Fruit fly (Drosophila melanogaster): ENCODE measurements around the gene Dpck.

Dpck gene

DNA sequence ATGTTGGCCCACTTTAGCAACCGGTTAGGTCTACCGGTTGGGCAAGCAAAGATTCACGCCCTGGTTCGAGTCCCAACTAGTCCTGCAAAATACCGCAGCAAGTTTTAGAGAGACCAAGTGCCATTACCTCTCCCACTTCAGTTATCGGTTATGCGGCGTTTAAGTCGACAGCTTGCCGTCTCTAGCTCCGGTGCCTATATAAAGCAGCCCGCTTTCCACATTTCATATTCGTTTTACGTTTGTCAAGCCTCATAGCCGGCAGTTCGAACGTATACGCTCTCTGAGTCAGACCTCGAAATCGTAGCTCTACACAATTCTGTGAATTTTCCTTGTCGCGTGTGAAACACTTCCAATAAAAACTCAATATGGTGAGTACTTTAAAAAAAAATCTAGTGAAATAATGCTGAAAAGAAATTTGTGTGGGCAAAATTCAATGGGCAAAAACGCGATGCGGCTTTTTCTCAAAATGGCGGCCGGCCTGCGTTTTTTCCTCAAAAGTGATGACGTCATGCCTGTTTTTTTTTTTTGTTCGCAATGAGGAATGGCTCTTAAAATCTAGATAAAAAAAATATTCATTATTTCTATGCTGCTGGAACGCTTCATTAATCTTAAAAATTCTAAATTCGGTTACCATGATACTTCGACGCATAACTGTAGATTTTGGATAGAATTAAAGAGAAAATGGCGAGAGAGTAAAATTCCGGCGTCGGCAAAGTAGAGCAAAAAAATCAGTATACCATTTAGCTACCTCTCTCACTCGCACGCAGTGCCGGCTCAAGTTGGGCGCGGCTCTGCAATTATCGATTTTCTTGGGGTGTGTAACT is 4.6 kb downstream of the Dpck start, which contains the start of gene alphaTub84B:
Gene alphaTub84B, plus strand, starts transcription at position 223 of the 824 bp plus-strand sequence.
- TF ChIP-seq CG32264 (GFP tag; optimal IDR thresholded peaks at IDR 0.05) (no peak), tai (GFP tag; optimal IDR thresholded peaks at IDR 0.05) (no peak), Hnf4 (GFP tag; optimal IDR thresholded peaks at IDR 0.05) (peak; percentile 91), Vsx2 (GFP tag; optimal IDR thresholded peaks at IDR 0.05; ENCODE audit: partially characterized antibody) (no peak), OdsH (GFP tag; optimal IDR thresholded peaks at IDR 0.05) (peak; percentile 66), GATAd (GFP tag; optimal IDR thresholded peaks at IDR 0.05) (no peak), N (GFP tag; optimal IDR thresholded peaks at IDR 0.05) (no peak), Dfd (GFP tag; optimal IDR thresholded peaks at IDR 0.05) (no peak), h (GFP tag; optimal IDR thresholded peaks at IDR 0.05) (peak; percentile 86), Hr78 (GFP tag; optimal IDR thresholded peaks at IDR 0.05) (no peak), dl (GFP tag; optimal IDR thresholded peaks at IDR 0.05; ENCODE audit: insufficient read depth in 1 of 2, partially characterized antibody in 2 of 2) (peak; percentile 9 to 27), lola (GFP tag; optimal IDR thresholded peaks at IDR 0.05) (no peak), usp (GFP tag; optimal IDR thresholded peaks at IDR 0.05) (no peak), pan (optimal IDR thresholded peaks at IDR 0.05) (no peak), CG9705 (GFP tag; optimal IDR thresholded peaks at IDR 0.05) (no peak), foxo (GFP tag; optimal IDR thresholded peaks at IDR 0.05) (peak in 1 of 2 experiments; percentile 71), rgr (GFP tag; optimal IDR thresholded peaks at IDR 0.05) (peak; percentile 74), Jra (GFP tag; optimal IDR thresholded peaks at IDR 0.05) (peak; percentile 86), br (GFP tag; optimal IDR thresholded peaks at IDR 0.05) (peak; percentile 78), psq (GFP tag; optimal IDR thresholded peaks at IDR 0.05) (peak; percentile 48), CrebA (GFP tag; optimal IDR thresholded peaks at IDR 0.05; ENCODE audit: borderline replicate concordance) (no peak), jim (GFP tag; optimal IDR thresholded peaks at IDR 0.05) (peak; percentile 84), Dif (GFP tag; optimal IDR thresholded peaks at IDR 0.05; ENCODE audit: partially characterized antibody) (peak; percentile 87), Rel (GFP tag; optimal IDR thresholded peaks at IDR 0.05) (no peak), Rel (tag; optimal IDR thresholded peaks at IDR 0.05) (peak; percentile 88), sv (GFP tag; optimal IDR thresholded peaks at IDR 0.05) (peak; percentile 52), dsf (GFP tag; optimal IDR thresholded peaks at IDR 0.05; ENCODE audit: borderline replicate concordance) (no peak), woc (GFP tag; optimal IDR thresholded peaks at IDR 0.05) (peak; percentile 42), sage (GFP tag; optimal IDR thresholded peaks at IDR 0.05) (peak; percentile 55), Sp1 (GFP tag; optimal IDR thresholded peaks at IDR 0.05) (peak; percentile 76), Abd-B (GFP tag; optimal IDR thresholded peaks at IDR 0.05) (no peak), HLH106 (tag; optimal IDR thresholded peaks at IDR 0.05) (peak; percentile 19), Mio (GFP tag; optimal IDR thresholded peaks at IDR 0.05) (no peak), dmrt93B (GFP tag; optimal IDR thresholded peaks at IDR 0.05) (no peak), ey (GFP tag; optimal IDR thresholded peaks at IDR 0.05) (peak; percentile 29), fru (GFP tag; optimal IDR thresholded peaks at IDR 0.05) (peak; percentile 70), Hr83 (GFP tag; optimal IDR thresholded peaks at IDR 0.05; ENCODE audit: poor library complexity, severe bottlenecking) (peak; percentile 94), brk (GFP tag; optimal IDR thresholded peaks at IDR 0.05) (peak; percentile 21), Myc (optimal IDR thresholded peaks at IDR 0.05) (peak; percentile 59)

DNA sequence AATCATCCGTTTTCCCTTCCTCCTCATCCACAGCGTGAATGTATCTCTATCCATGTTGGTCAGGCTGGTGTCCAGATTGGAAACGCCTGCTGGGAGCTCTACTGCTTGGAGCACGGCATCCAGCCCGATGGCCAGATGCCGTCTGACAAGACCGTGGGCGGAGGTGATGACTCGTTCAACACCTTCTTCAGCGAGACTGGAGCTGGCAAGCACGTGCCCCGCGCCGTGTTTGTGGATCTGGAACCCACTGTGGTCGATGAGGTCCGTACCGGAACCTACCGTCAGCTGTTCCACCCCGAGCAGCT is 5.2 kb downstream of the Dpck start:
- TF ChIP-seq CrebA (GFP tag; optimal IDR thresholded peaks at IDR 0.05; ENCODE audit: borderline replicate concordance) (no peak), usp (GFP tag; optimal IDR thresholded peaks at IDR 0.05) (no peak), GATAd (GFP tag; optimal IDR thresholded peaks at IDR 0.05) (no peak), Sp1 (GFP tag; optimal IDR thresholded peaks at IDR 0.05) (no peak), Mio (GFP tag; optimal IDR thresholded peaks at IDR 0.05) (no peak), Vsx2 (GFP tag; optimal IDR thresholded peaks at IDR 0.05; ENCODE audit: partially characterized antibody) (no peak), dsf (GFP tag; optimal IDR thresholded peaks at IDR 0.05; ENCODE audit: borderline replicate concordance) (no peak), Myc (optimal IDR thresholded peaks at IDR 0.05) (no peak), psq (GFP tag; optimal IDR thresholded peaks at IDR 0.05) (no peak), Dif (GFP tag; optimal IDR thresholded peaks at IDR 0.05; ENCODE audit: partially characterized antibody) (no peak), dmrt93B (GFP tag; optimal IDR thresholded peaks at IDR 0.05) (no peak), fru (GFP tag; optimal IDR thresholded peaks at IDR 0.05) (no peak)
